Comparison of ENCODE assay signal across 4 fruit fly cellular contexts in the genomic region with DNA sequence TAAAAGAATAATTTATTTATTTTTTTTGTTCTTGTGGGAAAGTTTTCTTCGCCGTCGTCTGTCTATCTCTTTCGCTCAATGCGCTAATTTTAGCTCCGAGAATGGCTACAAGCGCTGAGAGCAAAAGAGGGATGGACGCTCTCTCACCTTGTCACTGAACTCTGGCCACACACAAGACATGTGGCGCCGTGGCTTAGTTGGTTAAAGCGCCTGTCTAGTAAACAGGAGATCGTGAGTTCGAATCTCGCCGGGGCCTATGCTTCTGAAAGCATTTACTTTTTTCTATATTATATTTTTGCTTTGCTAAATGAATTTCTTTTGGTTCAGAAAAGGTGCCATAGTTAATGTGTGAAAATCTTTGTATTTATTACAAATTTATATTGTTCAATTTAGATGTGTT.
TF ChIP-seq lines count a peak whose summit lies in the region.

No protein-coding gene starts in this region.

- TF ChIP-seq CTCF in whole organism, embryonic (GFP tag; optimal IDR thresholded peaks at IDR 0.05; lab: Kevin White, UChicago) = no peak

TF ChIP-seq in whole organism, embryonic, 481 proteins besides CTCF, POLR2A, EP300 and RAD21 (continues in another document):
- TF ChIP-seq fu2 (GFP tag; optimal IDR thresholded peaks at IDR 0.05; lab: Kevin White, UChicago) (no peak), ab (GFP tag; optimal IDR thresholded peaks at IDR 0.05; lab: Kevin White, UChicago) (no peak), CG1529 (GFP tag; optimal IDR thresholded peaks at IDR 0.05; lab: Kevin White, UChicago) (no peak), dan (GFP tag; IDR thresholded peaks at IDR 0.05; lab: Robert Waterston, UW) (no peak), CG14710 (tag; optimal IDR thresholded peaks at IDR 0.05; lab: Kevin White, UChicago) (no peak), Nf-YC (tag; optimal IDR thresholded peaks at IDR 0.05; lab: Kevin White, UChicago) (no peak), CG12155 (GFP tag; optimal IDR thresholded peaks at IDR 0.05; lab: Kevin White, UChicago) (no peak), Spps (tag; optimal IDR thresholded peaks at IDR 0.05; lab: Kevin White, UChicago) (no peak), CG6791 (GFP tag; IDR thresholded peaks at IDR 0.05; lab: Robert Waterston, UW; ENCODE audit: partially characterized antibody) (peak; percentile 90), tll (GFP tag; optimal IDR thresholded peaks at IDR 0.05; lab: Kevin White, UChicago) (no peak), Fer1 (GFP tag; optimal IDR thresholded peaks at IDR 0.05; lab: Kevin White, UChicago) (no peak), Mad (GFP tag; optimal IDR thresholded peaks at IDR 0.05; lab: Kevin White, UChicago) (no peak), Dp (GFP tag; optimal IDR thresholded peaks at IDR 0.05; lab: Kevin White, UChicago) (no peak), ara (GFP tag; IDR thresholded peaks at IDR 0.05; lab: Robert Waterston, UW) (no peak), CG2712 (tag; optimal IDR thresholded peaks at IDR 0.05; lab: Kevin White, UChicago) (no peak), CG4360 (GFP tag; IDR thresholded peaks at IDR 0.05; lab: Robert Waterston, UW) (no peak), sisA (GFP tag; IDR thresholded peaks at IDR 0.05; lab: Robert Waterston, UW) (no peak), hb (GFP tag; IDR thresholded peaks at IDR 0.05; lab: Robert Waterston, UW; ENCODE audit: partially characterized antibody) (peak; percentile 74), wek (GFP tag; optimal IDR thresholded peaks at IDR 0.05; lab: Kevin White, UChicago) (no peak), ash1 (GFP tag; optimal IDR thresholded peaks at IDR 0.05; lab: Kevin White, UChicago) (no peak), Rfx (GFP tag; IDR thresholded peaks at IDR 0.05; lab: Robert Waterston, UW) (no peak), Neu2 (GFP tag; optimal IDR thresholded peaks at IDR 0.05; lab: Kevin White, UChicago; ENCODE audit: borderline replicate concordance) (no peak)

TF ChIP-seq in whole organism, prepupa, 60 proteins besides CTCF, POLR2A, EP300 and RAD21:
- no peak for TF ChIP-seq CG10631 (GFP tag; optimal IDR thresholded peaks at IDR 0.05; lab: Kevin White, UChicago)
- peak; percentile 12 for TF ChIP-seq svp (GFP tag; lab: Kevin White, UChicago)
- TF ChIP-seq CG11902 (GFP tag; optimal IDR thresholded peaks at IDR 0.05; lab: Kevin White, UChicago) = no peak
- TF ChIP-seq CG34406 (GFP tag; optimal IDR thresholded peaks at IDR 0.05; lab: Kevin White, UChicago) = no peak
- TF ChIP-seq Lpt (GFP tag; optimal IDR thresholded peaks at IDR 0.05; lab: Kevin White, UChicago) = no peak
- peak; percentile 4 for TF ChIP-seq Met (GFP tag; optimal IDR thresholded peaks at IDR 0.05; lab: Kevin White, UChicago)
- TF ChIP-seq CG1621 (tag; optimal IDR thresholded peaks at IDR 0.05; lab: Kevin White, UChicago) = no peak
- no peak for TF ChIP-seq Eip75B (GFP tag; optimal IDR thresholded peaks at IDR 0.05; lab: Kevin White, UChicago)
- no peak for TF ChIP-seq lz (GFP tag; optimal IDR thresholded peaks at IDR 0.05; lab: Kevin White, UChicago)
- TF ChIP-seq Eip78C (GFP tag; lab: Kevin White, UChicago) = peak; percentile 68
- no peak for TF ChIP-seq spab (GFP tag; optimal IDR thresholded peaks at IDR 0.05; lab: Kevin White, UChicago)
- no peak for TF ChIP-seq CG4318 (GFP tag; optimal IDR thresholded peaks at IDR 0.05; lab: Kevin White, UChicago)
- no peak for TF ChIP-seq CG11762 (GFP tag; optimal IDR thresholded peaks at IDR 0.05; lab: Kevin White, UChicago; ENCODE audit: insufficient read depth)
- no peak for TF ChIP-seq CG6854 (GFP tag; optimal IDR thresholded peaks at IDR 0.05; lab: Kevin White, UChicago)
- no peak for TF ChIP-seq CG9139 (GFP tag; optimal IDR thresholded peaks at IDR 0.05; lab: Kevin White, UChicago)
- no peak for TF ChIP-seq cyc (GFP tag; optimal IDR thresholded peaks at IDR 0.05; lab: Kevin White, UChicago)
- no peak for TF ChIP-seq CG8319 (GFP tag; optimal IDR thresholded peaks at IDR 0.05; lab: Kevin White, UChicago)
- no peak for TF ChIP-seq Eip93F (GFP tag; optimal IDR thresholded peaks at IDR 0.05; lab: Kevin White, UChicago)
- no peak for TF ChIP-seq topi (GFP tag; optimal IDR thresholded peaks at IDR 0.05; lab: Kevin White, UChicago)
- TF ChIP-seq Ets96B (tag; optimal IDR thresholded peaks at IDR 0.05; lab: Kevin White, UChicago) = no peak
- TF ChIP-seq Ets21C (GFP tag; optimal IDR thresholded peaks at IDR 0.05; lab: Kevin White, UChicago) = no peak
- no peak for TF ChIP-seq CG3919 (GFP tag; optimal IDR thresholded peaks at IDR 0.05; lab: Kevin White, UChicago)
- TF ChIP-seq CG16779 (tag; optimal IDR thresholded peaks at IDR 0.05; lab: Kevin White, UChicago) = no peak

TF ChIP-seq in whole organism, pupa, 21 proteins besides CTCF, POLR2A, EP300 and RAD21:
- no peak for TF ChIP-seq CG9948 (tag; optimal IDR thresholded peaks at IDR 0.05; lab: Kevin White, UChicago)
- no peak for TF ChIP-seq Pif1B (GFP tag; optimal IDR thresholded peaks at IDR 0.05; lab: Kevin White, UChicago)
- peak; percentile 44 for TF ChIP-seq EcR (GFP tag; optimal IDR thresholded peaks at IDR 0.05; lab: Kevin White, UChicago)
- TF ChIP-seq CG12605 (GFP tag; IDR thresholded peaks at IDR 0.05; lab: Robert Waterston, UW) = peak; percentile 15; the same call in 1 of the 2 replicates
- TF ChIP-seq CG13204 (GFP tag; optimal IDR thresholded peaks at IDR 0.05; lab: Kevin White, UChicago) = no peak
- no peak for TF ChIP-seq CG8159 (tag; optimal IDR thresholded peaks at IDR 0.05; lab: Kevin White, UChicago)
- TF ChIP-seq D1 (tag; optimal IDR thresholded peaks at IDR 0.05; lab: Kevin White, UChicago) = peak; percentile 2
- no peak for TF ChIP-seq CG32121 (GFP tag; IDR thresholded peaks at IDR 0.05; lab: Robert Waterston, UW)
TF ChIP-seq in whole organism, pupa: peak in this region for 3.

TF ChIP-seq in whole organism, wandering third instar larva, 38 proteins besides CTCF, POLR2A, EP300 and RAD21:
- TF ChIP-seq CrebA (GFP tag; optimal IDR thresholded peaks at IDR 0.05; lab: Kevin White, UChicago; ENCODE audit: borderline replicate concordance) (peak; percentile 12), lola (GFP tag; optimal IDR thresholded peaks at IDR 0.05; lab: Kevin White, UChicago) (no peak)
